Worm (Caenorhabditis elegans): ENCODE data around the gene odc-1.

odc-1 gene

ce11 chrV:6900814-6901592 lies 980 bp upstream of the odc-1 start (continued):
- TF ChIP-seq arid-1 (GFP tag; conservative IDR thresholded peaks at IDR 0.05) (no peak), daf-8 (GFP tag; IDR thresholded peaks at IDR 0.05) (no peak), F26F4.8 (GFP tag; conservative IDR thresholded peaks at IDR 0.05) (no peak), snpc-1.2 (GFP tag; IDR thresholded peaks at IDR 0.05) (no peak), tag-97 (GFP tag; IDR thresholded peaks at IDR 0.05) (no peak), sdz-12 (GFP tag; optimal IDR thresholded peaks at IDR 0.05) (no peak), duxl-1 (tag; optimal IDR thresholded peaks at IDR 0.05; ENCODE audit: poor library complexity) (no peak), ZK546.5 (tag; optimal IDR thresholded peaks at IDR 0.05) (no peak), unc-62 (GFP tag; optimal IDR thresholded peaks at IDR 0.05 in 1 of 2) (peak in 1 of 2 experiments; percentile 64), unc-62 (tag; optimal IDR thresholded peaks at IDR 0.05) (no peak), ceh-82 (tag; optimal IDR thresholded peaks at IDR 0.05) (no peak), nhr-28 (tag; optimal IDR thresholded peaks at IDR 0.05) (peak; percentile 29), hmg-1.1 (GFP tag; IDR thresholded peaks at IDR 0.05) (no peak), skn-1 (tag; optimal IDR thresholded peaks at IDR 0.05) (no peak), nhr-42 (GFP tag; IDR thresholded peaks at IDR 0.05) (no peak), D1046.2 (GFP tag; IDR thresholded peaks at IDR 0.05) (no peak), mdl-1 (tag; optimal IDR thresholded peaks at IDR 0.05) (peak in 1 of 2 experiments; percentile 39), aha-1 (tag) (peak; percentile 89), fos-1 (tag; optimal IDR thresholded peaks at IDR 0.05) (no peak), unc-130 (GFP tag; optimal IDR thresholded peaks at IDR 0.05) (no peak), aly-2 (tag; optimal IDR thresholded peaks at IDR 0.05) (no peak), T20F7.1 (GFP tag; optimal IDR thresholded peaks at IDR 0.05) (no peak), rbr-2 (tag; optimal IDR thresholded peaks at IDR 0.05) (no peak), lin-13 (GFP tag; optimal IDR thresholded peaks at IDR 0.05) (no peak), ceh-62 (tag; optimal IDR thresholded peaks at IDR 0.05) (no peak), unc-39 (tag; optimal IDR thresholded peaks at IDR 0.05) (no peak), vab-7 (GFP tag; IDR thresholded peaks at IDR 0.05) (no peak), attf-4 (tag; optimal IDR thresholded peaks at IDR 0.05) (no peak), nhr-48 (tag; optimal IDR thresholded peaks at IDR 0.05) (peak; percentile 52), nhr-111 (GFP tag; optimal IDR thresholded peaks at IDR 0.05) (no peak), gei-8 (GFP tag; optimal IDR thresholded peaks at IDR 0.05) (no peak), egl-43 (GFP tag; IDR thresholded peaks at IDR 0.05) (no peak), snpc-4 (tag; optimal IDR thresholded peaks at IDR 0.05) (no peak), mdt-29 (GFP tag; IDR thresholded peaks at IDR 0.05) (no peak), Y105C5A.15 (GFP tag; IDR thresholded peaks at IDR 0.05) (no peak), dmd-6 (GFP tag; IDR thresholded peaks at IDR 0.05) (peak; percentile 53), zip-2 (tag; optimal IDR thresholded peaks at IDR 0.05) (no peak), ctbp-1 (GFP tag; IDR thresholded peaks at IDR 0.05) (no peak), lsy-2 (tag; optimal IDR thresholded peaks at IDR 0.05) (no peak), dmd-8 (GFP tag; IDR thresholded peaks at IDR 0.05) (no peak), madf-5 (GFP tag; IDR thresholded peaks at IDR 0.05) (no peak), hif-1 (tag; optimal IDR thresholded peaks at IDR 0.05) (peak in 1 of 2 experiments; percentile 38), ama-1 (optimal IDR thresholded peaks at IDR 0.05) (no peak), lin-39 (tag; optimal IDR thresholded peaks at IDR 0.05) (no peak), dpl-1 (GFP tag; optimal IDR thresholded peaks at IDR 0.05) (no peak), spr-1 (tag; optimal IDR thresholded peaks at IDR 0.05) (no peak), cey-2 (tag; optimal IDR thresholded peaks at IDR 0.05; ENCODE audit: borderline replicate concordance, insufficient read depth) (no peak), mep-1 (tag; optimal IDR thresholded peaks at IDR 0.05) (no peak), ztf-7 (tag; optimal IDR thresholded peaks at IDR 0.05) (no peak), ztf-11 (tag; optimal IDR thresholded peaks at IDR 0.05) (no peak), Y75B8A.6 (GFP tag; IDR thresholded peaks at IDR 0.05) (no peak), nhr-11 (tag; optimal IDR thresholded peaks at IDR 0.05) (no peak), nhr-77 (tag; optimal IDR thresholded peaks at IDR 0.05) (no peak)
